Fruit fly (Drosophila melanogaster) whole organism, prepupa: ENCODE results near the gene CG3902.

Experiments
- CG10669 ChIP-seq: fragments of 200-800 bp; sonication (Bioruptor generic); optimal IDR thresholded peaks from 3 replicates; lab custom pipeline; 2018; ENCODE audit warnings: missing biosample characterization, mild to moderate bottlenecking, missing genetic modification characterization, moderate library complexity
- Ets21C ChIP-seq: fragments of 200-800 bp; sonication (Bioruptor generic); optimal IDR thresholded peaks from 3 replicates; lab custom pipeline; 2016; ENCODE audit warnings: missing biosample characterization, missing genetic modification characterization
- Hr39 ChIP-seq: fragments of 200-800 bp; sonication (Bioruptor generic); optimal IDR thresholded peaks from 2 replicates; lab custom pipeline; 2016; ENCODE audit warnings: missing biosample characterization, missing genetic modification characterization
- Sox102F ChIP-seq: fragments of 200-800 bp; sonication (Bioruptor generic); optimal IDR thresholded peaks from 2 replicates; lab custom pipeline; 2016; ENCODE audit warnings: missing biosample characterization, mild to moderate bottlenecking, missing genetic modification characterization
- topi ChIP-seq: fragments of 200-800 bp; sonication (Bioruptor generic); optimal IDR thresholded peaks from 3 replicates; lab custom pipeline; 2016; ENCODE audit warnings: missing biosample characterization, missing genetic modification characterization

dm6 chr3L:18869035-18869826 lies 28.9 kb downstream of the CG3902 start, which contains the start of gene Grx1:
- TF ChIP-seq Sox102F (GFP tag; lab: Kevin White, UChicago) = peak; percentile 61
- peak; percentile 41 for TF ChIP-seq CG10669
- TF ChIP-seq Hr39 = peak; percentile 56
- TF ChIP-seq topi (GFP tag; lab: Kevin White, UChicago) = peak; percentile 40
- peak; percentile 38 for TF ChIP-seq Ets21C (GFP tag; lab: Kevin White, UChicago)
